Worm (Caenorhabditis elegans) whole organism, young adult: ENCODE data around the gene jamp-1.

Source experiments
- ama-1 ChIP-seq, 3 experiments: fragments of 150-350 bp in 1 of 3; sonication (generic microtip) in 2 of 3; optimal IDR thresholded peaks; 2 replicates each; lab custom pipeline; 2014 to 2018; ENCODE audit warnings: missing biosample characterization in 2 of 3, missing genetic modification characterization in 2 of 3, missing genetic modification reagents in 2 of 3
- lin-35 ChIP-seq, 3 experiments: fragments of 150-350 bp in 2 of 3; sonication (generic microtip) in 1 of 3; optimal IDR thresholded peaks; 2 replicates each; lab custom pipeline; 2014 to 2018; ENCODE audit warnings: missing biosample characterization in 3 of 3, missing genetic modification characterization in 3 of 3, missing genetic modification reagents in 3 of 3
- madf-3 ChIP-seq: fragments of 200-800 bp; sonication (Bioruptor generic); IDR thresholded peaks from 2 replicates; pipeline ENCODE4 v1.3.6; 2022; ENCODE audit warnings: missing genetic modification reagents, missing genetic modification characterization, missing compliant biosample characterization
- repo-1 ChIP-seq: sonication (generic microtip); optimal IDR thresholded peaks from 2 replicates; lab custom pipeline; 2017; ENCODE audit warnings: mild to moderate bottlenecking, missing genetic modification characterization, missing compliant biosample characterization
- snpc-4 ChIP-seq, 5 experiments: fragments of 150-350 bp in 1 of 5; sonication (generic microtip) in 4 of 5; optimal IDR thresholded peaks; 2 replicates each; lab custom pipeline; 2014 to 2018; ENCODE audit warnings: missing genetic modification characterization in 5 of 5, missing biosample characterization in 3 of 5, antibody characterized with exemption in 2 of 5, mild to moderate bottlenecking in 2 of 5, missing compliant biosample characterization in 2 of 5, missing genotype in 2 of 5, moderate library complexity in 2 of 5, missing genetic modification reagents in 1 of 5
- somi-1 ChIP-seq: fragments of 200-800 bp; sonication (Bioruptor generic); optimal IDR thresholded peaks from 2 replicates; lab custom pipeline; 2018; ENCODE audit warnings: mild to moderate bottlenecking, missing genetic modification characterization, missing compliant biosample characterization
- unc-62 ChIP-seq: fragments of 150-350 bp; optimal IDR thresholded peaks from 2 replicates; lab custom pipeline; 2014; ENCODE audit warnings: missing biosample characterization, missing genetic modification reagents, missing genetic modification characterization

ce11 chrV:6044853-6045594 lies 6.0 kb downstream of the jamp-1 start, which contains the start of gene R01B10.3:
- TF ChIP-seq snpc-4 (GFP tag; optimal IDR thresholded peaks at IDR 0.05; lab: Kevin White, UChicago), result no peak
- no peak for TF ChIP-seq snpc-4 (tag; optimal IDR thresholded peaks at IDR 0.05; lab: Kevin White, UChicago)
- no peak for TF ChIP-seq ama-1 (optimal IDR thresholded peaks at IDR 0.05; lab: Kevin White, UChicago)
- no peak for TF ChIP-seq ama-1 (GFP tag; optimal IDR thresholded peaks at IDR 0.05; lab: Kevin White, UChicago)
- TF ChIP-seq unc-62 (GFP tag; lab: Kevin White, UChicago), result no peak
- TF ChIP-seq somi-1 (GFP tag; lab: Kevin White, UChicago), result peak; percentile 24
- no peak for TF ChIP-seq madf-3 (GFP tag; lab: Robert Waterston, UW)
- TF ChIP-seq repo-1 (tag; lab: Kevin White, UChicago), result no peak
- no peak for TF ChIP-seq lin-35 (GFP tag; optimal IDR thresholded peaks at IDR 0.05; lab: Kevin White, UChicago)
